Fruit fly (Drosophila melanogaster) whole organism, pupa: Measurements from ENCODE around the gene CG42853.

Source experiments
- CG10348 ChIP-seq: fragments of 200-800 bp; sonication (Bioruptor generic); IDR thresholded peaks from 2 replicates; pipeline ENCODE4 v1.3.6; 2022; ENCODE audit warnings: missing biosample characterization, missing genetic modification characterization
- CG12605 ChIP-seq: fragments of 200-800 bp; sonication (Bioruptor generic); IDR thresholded peaks from 2 replicates; pipeline ENCODE4 v1.3.6; 2022; ENCODE audit warnings: missing biosample characterization, missing genetic modification characterization
- CG13204 ChIP-seq: fragments of 200-800 bp; sonication (Bioruptor generic); optimal IDR thresholded peaks from 2 replicates; lab custom pipeline; 2018; ENCODE audit warnings: missing biosample characterization, mild to moderate bottlenecking, missing genetic modification characterization, moderate library complexity
- CG14655 ChIP-seq: fragments of 200-800 bp; sonication (Bioruptor generic); optimal IDR thresholded peaks from 3 replicates; lab custom pipeline; 2017; ENCODE audit warnings: mild to moderate bottlenecking, missing biosample characterization, missing genetic modification reagents, missing genetic modification characterization
- CG15710 ChIP-seq: fragments of 200-800 bp; sonication (Bioruptor generic); optimal IDR thresholded peaks from 2 replicates; lab custom pipeline; 2018; ENCODE audit warnings: missing biosample characterization, mild to moderate bottlenecking, missing genetic modification characterization, moderate library complexity
- CG17806 ChIP-seq: fragments of 200-800 bp; sonication (Bioruptor generic); optimal IDR thresholded peaks from 2 replicates; lab custom pipeline; 2018; ENCODE audit warnings: missing biosample characterization, mild to moderate bottlenecking, missing genetic modification characterization, moderate library complexity
- CG32121 ChIP-seq: fragments of 200-800 bp; sonication (Bioruptor generic); IDR thresholded peaks from 2 replicates; pipeline ENCODE4 v1.3.6; 2022; ENCODE audit warnings: missing biosample characterization, missing genetic modification characterization
- CG34367 ChIP-seq: fragments of 200-800 bp; sonication (Bioruptor generic); optimal IDR thresholded peaks from 2 replicates; lab custom pipeline; 2018; ENCODE audit warnings: missing biosample characterization, mild to moderate bottlenecking, missing genetic modification characterization
- CG4496 ChIP-seq: fragments of 200-800 bp; sonication (Bioruptor generic); IDR thresholded peaks from 3 replicates; pipeline ENCODE4 v1.3.6; 2022; ENCODE audit warnings: missing biosample characterization, missing genetic modification characterization
- CG8159 ChIP-seq: fragments of 200-800 bp; sonication (Bioruptor generic); optimal IDR thresholded peaks from 3 replicates; lab custom pipeline; 2018; ENCODE audit warnings: missing biosample characterization, mild to moderate bottlenecking, missing genetic modification characterization, moderate library complexity
- CG8301 ChIP-seq: fragments of 200-800 bp; sonication (Bioruptor generic); optimal IDR thresholded peaks from 2 replicates; lab custom pipeline; 2018; ENCODE audit warnings: missing biosample characterization, mild to moderate bottlenecking, missing genetic modification characterization
- CG9948 ChIP-seq: fragments of 200-800 bp; sonication (Bioruptor generic); optimal IDR thresholded peaks from 2 replicates; lab custom pipeline; 2018; ENCODE audit warnings: missing biosample characterization, mild to moderate bottlenecking, missing genetic modification characterization, moderate library complexity
- D1 ChIP-seq: fragments of 200-800 bp; sonication (Bioruptor generic); optimal IDR thresholded peaks from 2 replicates; lab custom pipeline; 2018; ENCODE audit warnings: missing biosample characterization, mild to moderate bottlenecking, missing genetic modification characterization, moderate library complexity
- EcR ChIP-seq: fragments of 200-800 bp; sonication (Bioruptor generic); optimal IDR thresholded peaks from 3 replicates; lab custom pipeline; 2019; ENCODE audit warnings: missing biosample characterization, missing genetic modification characterization, mild to moderate bottlenecking, moderate library complexity, missing genetic modification reagents
- Ets98B ChIP-seq: fragments of 200-800 bp; sonication (Bioruptor generic); IDR thresholded peaks from 2 replicates; pipeline ENCODE4 v1.3.6; 2022; ENCODE audit warnings: missing biosample characterization, missing genetic modification characterization
- Pif1A ChIP-seq: fragments of 200-800 bp; sonication (Bioruptor generic); optimal IDR thresholded peaks from 3 replicates; lab custom pipeline; 2016; ENCODE audit warnings: missing biosample characterization, missing genetic modification characterization
- Pif1B ChIP-seq: fragments of 200-800 bp; sonication (Bioruptor generic); optimal IDR thresholded peaks from 3 replicates; lab custom pipeline; 2016; ENCODE audit warnings: missing biosample characterization, missing genetic modification characterization
- Snoo ChIP-seq: fragments of 200-800 bp; sonication (Bioruptor generic); optimal IDR thresholded peaks from 3 replicates; lab custom pipeline; 2017; ENCODE audit warnings: missing biosample characterization, mild to moderate bottlenecking, missing genetic modification characterization, inconsistent platforms
- fd96Ca ChIP-seq: fragments of 200-800 bp; sonication (Bioruptor generic); IDR thresholded peaks from 3 replicates; pipeline ENCODE4 v1.3.6; 2022; ENCODE audit warnings: missing biosample characterization, missing genetic modification characterization
- gl ChIP-seq: fragments of 200-800 bp; sonication (Bioruptor generic); optimal IDR thresholded peaks from 2 replicates; lab custom pipeline; 2018; ENCODE audit warnings: missing biosample characterization, mild to moderate bottlenecking, missing genetic modification characterization
- rn ChIP-seq: fragments of 200-800 bp; sonication (Bioruptor generic); IDR thresholded peaks from 2 replicates; pipeline ENCODE4 v1.3.6; 2022; ENCODE audit warnings: missing biosample characterization, missing genetic modification characterization

The CG42853 gene

dm6 chr3L:18105343-18106020 lies 16.3 kb downstream of the CG42853 start:
- TF ChIP-seq CG17806 (tag; lab: Kevin White, UChicago) = no peak
- no peak for TF ChIP-seq CG32121 (GFP tag; lab: Robert Waterston, UW)
- TF ChIP-seq D1 (tag; lab: Kevin White, UChicago) = no peak
- no peak for TF ChIP-seq Pif1B
- TF ChIP-seq fd96Ca (GFP tag; lab: Robert Waterston, UW) = no peak
- no peak for TF ChIP-seq CG8301
- TF ChIP-seq rn (GFP tag; lab: Robert Waterston, UW) = no peak
- no peak for TF ChIP-seq CG14655 (GFP tag; lab: Kevin White, UChicago)
- 0 out of 2 replicates have a peak, but pooled peaks have one; percentile 15 for TF ChIP-seq CG12605
- no peak for TF ChIP-seq CG15710 (tag; lab: Kevin White, UChicago)
- TF ChIP-seq Snoo (tag; lab: Kevin White, UChicago) = no peak
- TF ChIP-seq CG4496 (GFP tag; lab: Robert Waterston, UW) = no peak
- TF ChIP-seq CG8159 (tag; lab: Kevin White, UChicago) = no peak
- TF ChIP-seq CG10348 (GFP tag; lab: Robert Waterston, UW) = no peak
- no peak for TF ChIP-seq Pif1A (GFP tag; lab: Kevin White, UChicago)
- TF ChIP-seq EcR (GFP tag; lab: Kevin White, UChicago) = peak; percentile 48
- TF ChIP-seq Ets98B = peak; percentile 28; the same call in 1 of the 2 replicates
- no peak for TF ChIP-seq CG9948
- no peak for TF ChIP-seq gl (tag; lab: Kevin White, UChicago)
- TF ChIP-seq CG34367 = no peak

dm6 chr3L:18102161-18102565 lies 19.6 kb downstream of the CG42853 start:
- no peak for TF ChIP-seq EcR (GFP tag; lab: Kevin White, UChicago)
- no peak for TF ChIP-seq Pif1B
- peak; percentile 7 for TF ChIP-seq Snoo (tag; lab: Kevin White, UChicago)
- TF ChIP-seq Pif1A (GFP tag; lab: Kevin White, UChicago) = no peak
- no peak for TF ChIP-seq CG4496 (GFP tag; lab: Robert Waterston, UW)
- TF ChIP-seq CG8301 = no peak
- no peak for TF ChIP-seq CG12605
- TF ChIP-seq CG34367 = no peak
- no peak for TF ChIP-seq rn (GFP tag; lab: Robert Waterston, UW)
- TF ChIP-seq, all 21 proteins: peak for 1

dm6 chr3L:18101421-18101996 lies 20.3 kb downstream of the CG42853 start:
- peak; percentile 16 for TF ChIP-seq Pif1B
- TF ChIP-seq CG4496 (GFP tag; lab: Robert Waterston, UW) = no peak
- no peak for TF ChIP-seq CG32121 (GFP tag; lab: Robert Waterston, UW)
- TF ChIP-seq Snoo (tag; lab: Kevin White, UChicago) = no peak
- TF ChIP-seq CG8301 = no peak
- no peak for TF ChIP-seq rn (GFP tag; lab: Robert Waterston, UW)
- TF ChIP-seq CG8159 (tag; lab: Kevin White, UChicago) = peak; percentile 14
- no peak for TF ChIP-seq EcR (GFP tag; lab: Kevin White, UChicago)
- no peak for TF ChIP-seq D1 (tag; lab: Kevin White, UChicago)
- no peak for TF ChIP-seq CG10348 (GFP tag; lab: Robert Waterston, UW)
- TF ChIP-seq CG14655 (GFP tag; lab: Kevin White, UChicago) = peak; percentile 26

- 0 out of 2 replicates have a peak, but pooled peaks have one; percentile 10 for TF ChIP-seq CG12605
- peak; percentile 1 for TF ChIP-seq Snoo (tag; lab: Kevin White, UChicago)
- peak; percentile 2 for TF ChIP-seq CG15710 (tag; lab: Kevin White, UChicago)
- peak; percentile 19; the same call in 1 of the 2 replicates for TF ChIP-seq CG32121 (GFP tag; lab: Robert Waterston, UW)
- no peak for TF ChIP-seq CG10348 (GFP tag; lab: Robert Waterston, UW)
- no peak for TF ChIP-seq CG13204 (GFP tag; lab: Kevin White, UChicago)
- peak; percentile 59 for TF ChIP-seq CG4496 (GFP tag; lab: Robert Waterston, UW)
- TF ChIP-seq CG17806 (tag; lab: Kevin White, UChicago) = peak; percentile 1
- peak; percentile 31 for TF ChIP-seq Ets98B
These were observed 22.1 kb downstream of the CG42853 start for dm6 chr3L:18099715-18100114.

dm6 chr3L:18096726-18097125 lies 25.1 kb downstream of the CG42853 start:
- TF ChIP-seq CG32121 (GFP tag; lab: Robert Waterston, UW) (0 out of 2 replicates have a peak, but pooled peaks have one; percentile 15), Snoo (tag; lab: Kevin White, UChicago) (no peak), CG9948 (peak; percentile 52), CG14655 (GFP tag; lab: Kevin White, UChicago) (peak; percentile 89), CG4496 (GFP tag; lab: Robert Waterston, UW) (no peak), D1 (tag; lab: Kevin White, UChicago) (no peak), EcR (GFP tag; lab: Kevin White, UChicago) (no peak), CG15710 (tag; lab: Kevin White, UChicago) (no peak), CG12605 (0 out of 2 replicates have a peak, but pooled peaks have one; percentile 38), rn (GFP tag; lab: Robert Waterston, UW) (no peak), CG8159 (tag; lab: Kevin White, UChicago) (no peak), CG17806 (tag; lab: Kevin White, UChicago) (peak; percentile 37), Ets98B (no peak), gl (tag; lab: Kevin White, UChicago) (no peak), Pif1B (peak; percentile 20), CG8301 (peak; percentile 84), CG10348 (GFP tag; lab: Robert Waterston, UW) (no peak), Pif1A (GFP tag; lab: Kevin White, UChicago) (peak; percentile 37), fd96Ca (GFP tag; lab: Robert Waterston, UW) (no peak), CG13204 (GFP tag; lab: Kevin White, UChicago) (no peak), CG34367 (no peak)
